Worm (Caenorhabditis elegans) whole organism, midembryonic: Measurements from ENCODE around the gene C18B2.4.

Experiments
- cog-1 ChIP-seq: sonication (generic microtip); optimal IDR thresholded peaks from 2 replicates; lab custom pipeline; 2016; ENCODE audit warnings: missing genetic modification characterization, missing compliant biosample characterization
- flt-1 ChIP-seq: fragments of 200-800 bp; sonication (Bioruptor generic); IDR thresholded peaks from 2 replicates; pipeline ENCODE4 v1.3.6; 2022; ENCODE audit warnings: missing genetic modification characterization, missing compliant biosample characterization
- med-1 ChIP-seq: sonication (generic microtip); optimal IDR thresholded peaks from 2 replicates; lab custom pipeline; 2017; ENCODE audit warnings: missing genetic modification characterization, mild to moderate bottlenecking, missing compliant biosample characterization, antibody characterized with exemption, missing genetic modification reagents; ENCODE audit not compliant: insufficient read depth

DNA sequence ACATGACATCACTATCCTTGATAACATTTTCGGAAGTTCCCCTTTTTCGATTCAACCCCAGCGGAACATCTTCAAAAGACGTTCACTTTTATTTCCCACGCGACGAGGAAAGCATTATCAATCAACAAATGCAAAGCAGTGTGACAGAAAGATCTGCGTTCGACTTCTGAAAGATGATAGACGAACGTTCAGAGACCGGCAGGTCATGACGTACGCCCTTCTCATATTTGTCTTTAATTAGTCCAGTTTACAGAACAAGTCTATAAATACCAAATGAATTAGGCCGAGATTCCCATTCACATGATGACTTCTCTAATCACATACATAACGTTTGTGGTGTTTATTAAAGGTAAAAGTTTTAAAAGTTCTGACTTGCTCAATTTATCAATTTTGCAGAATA is 49.1 kb upstream of the C18B2.4 start, which contains the start of gene R11G1.11:
- TF ChIP-seq flt-1 (GFP tag; lab: Robert Waterston, UW): no peak
- TF ChIP-seq med-1 (GFP tag; lab: Kevin White, UChicago): no peak
- no peak for TF ChIP-seq cog-1 (tag; lab: Kevin White, UChicago)
